Worm (Caenorhabditis elegans): ENCODE results near the gene K09C8.2.

Gene K09C8.2

DNA sequence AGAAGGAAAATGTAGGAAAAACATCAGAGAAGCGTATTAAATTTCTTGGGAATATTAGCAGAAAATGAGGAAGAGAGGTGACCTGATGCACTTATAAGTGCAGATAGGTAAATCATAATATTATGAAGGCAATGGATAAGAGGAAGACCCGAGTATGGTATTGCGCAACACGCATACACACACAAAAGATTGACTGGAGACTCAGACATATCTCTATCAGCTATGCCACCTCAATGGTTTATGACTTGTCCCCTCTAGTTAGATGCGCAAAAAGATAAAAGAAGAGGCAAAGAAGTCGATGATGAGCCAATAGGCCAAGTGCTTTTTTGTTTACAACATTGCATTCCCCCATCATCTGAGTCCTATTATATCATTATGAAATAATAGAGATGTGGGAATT, 27.1 kb upstream of the K09C8.2 start:
- TF ChIP-seq flt-1 (GFP tag; IDR thresholded peaks at IDR 0.05) (no peak), T22C8.4 (GFP tag; IDR thresholded peaks at IDR 0.05) (no peak), med-1 (GFP tag; optimal IDR thresholded peaks at IDR 0.05; ENCODE audit: insufficient read depth) (no peak), klf-2 (GFP tag; conservative IDR thresholded peaks at IDR 0.05) (no peak), tab-1 (GFP tag; IDR thresholded peaks at IDR 0.05) (no peak), ztf-23 (GFP tag; IDR thresholded peaks at IDR 0.05) (no peak), ztf-29 (GFP tag; IDR thresholded peaks at IDR 0.05) (no peak), cog-1 (tag; optimal IDR thresholded peaks at IDR 0.05) (no peak), ref-1 (GFP tag; conservative IDR thresholded peaks at IDR 0.05) (no peak)

DNA sequence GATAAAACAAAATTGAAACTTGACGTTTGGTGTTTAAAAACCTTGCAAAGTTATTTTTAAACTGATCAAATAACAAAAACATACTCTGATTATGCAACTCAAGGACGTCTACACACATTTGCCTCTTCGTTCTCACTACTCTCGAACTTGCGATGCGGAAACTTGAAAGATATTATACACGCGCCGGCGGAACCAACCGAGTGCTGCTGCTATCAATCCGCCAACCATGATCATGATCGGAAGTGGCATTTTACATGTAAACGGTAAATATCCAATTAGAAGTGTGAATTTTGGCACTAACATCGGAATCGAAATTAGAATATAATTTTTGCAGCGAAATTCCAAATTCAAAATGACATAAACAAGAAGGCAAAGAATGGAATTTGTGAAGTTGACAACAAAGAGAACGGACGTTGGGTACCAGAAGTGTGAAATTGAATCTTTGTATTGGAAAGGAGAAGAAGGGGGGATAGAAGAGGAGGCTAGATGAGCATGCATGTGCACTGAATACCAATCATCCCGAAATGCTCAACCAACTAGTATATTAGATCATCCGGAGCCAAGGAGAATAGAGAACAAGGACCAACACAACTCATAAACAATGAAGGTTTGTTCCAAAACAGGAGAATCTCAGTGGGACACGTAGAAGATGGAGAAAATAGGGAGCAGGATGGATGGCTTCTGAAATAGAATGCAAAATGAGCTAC, 25.8 kb upstream of the K09C8.2 start:
- no peak for TF ChIP-seq ref-1 (GFP tag; conservative IDR thresholded peaks at IDR 0.05)
- no peak for TF ChIP-seq ztf-29 (GFP tag; IDR thresholded peaks at IDR 0.05)
- no peak for TF ChIP-seq T22C8.4 (GFP tag; IDR thresholded peaks at IDR 0.05)
- no peak for TF ChIP-seq ztf-23 (GFP tag; IDR thresholded peaks at IDR 0.05)
- TF ChIP-seq tab-1 (GFP tag; IDR thresholded peaks at IDR 0.05) = no peak
- TF ChIP-seq cog-1 (tag; optimal IDR thresholded peaks at IDR 0.05) = no peak
- TF ChIP-seq klf-2 (GFP tag; conservative IDR thresholded peaks at IDR 0.05) = no peak
- TF ChIP-seq med-1 (GFP tag; optimal IDR thresholded peaks at IDR 0.05; ENCODE audit: insufficient read depth) = no peak
- no peak for TF ChIP-seq flt-1 (GFP tag; IDR thresholded peaks at IDR 0.05)

DNA sequence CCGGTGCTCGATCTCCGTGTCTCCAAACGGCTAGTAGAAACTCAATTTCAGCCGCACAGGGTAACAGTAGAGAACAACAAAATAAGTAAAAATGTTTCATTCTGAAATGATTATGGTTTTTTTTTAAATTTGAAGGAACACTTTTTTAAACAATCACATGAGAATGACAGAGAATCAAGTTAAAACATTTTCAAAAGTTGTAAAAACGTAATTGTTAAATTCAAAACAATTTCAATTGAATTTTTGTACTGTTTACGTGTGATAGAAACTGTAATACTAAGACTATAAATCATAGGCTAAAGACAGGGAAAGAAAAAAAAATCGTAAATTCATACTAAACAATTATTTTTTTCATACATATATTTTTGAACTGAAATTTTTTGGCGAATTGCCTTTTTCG, 18.0 kb upstream of the K09C8.2 start, which contains the start of gene pho-7:
TSS of gene pho-7 (minus strand) at position 101 of the 400 bp plus-strand sequence.
- TF ChIP-seq tab-1 (GFP tag; IDR thresholded peaks at IDR 0.05) (no peak), ref-1 (GFP tag; conservative IDR thresholded peaks at IDR 0.05) (no peak), klf-2 (GFP tag; conservative IDR thresholded peaks at IDR 0.05) (no peak), med-1 (GFP tag; optimal IDR thresholded peaks at IDR 0.05; ENCODE audit: insufficient read depth) (no peak), ztf-29 (GFP tag; IDR thresholded peaks at IDR 0.05) (no peak), T22C8.4 (GFP tag; IDR thresholded peaks at IDR 0.05) (no peak), ztf-23 (GFP tag; IDR thresholded peaks at IDR 0.05) (no peak), flt-1 (GFP tag; IDR thresholded peaks at IDR 0.05) (no peak), cog-1 (tag; optimal IDR thresholded peaks at IDR 0.05) (no peak)

DNA sequence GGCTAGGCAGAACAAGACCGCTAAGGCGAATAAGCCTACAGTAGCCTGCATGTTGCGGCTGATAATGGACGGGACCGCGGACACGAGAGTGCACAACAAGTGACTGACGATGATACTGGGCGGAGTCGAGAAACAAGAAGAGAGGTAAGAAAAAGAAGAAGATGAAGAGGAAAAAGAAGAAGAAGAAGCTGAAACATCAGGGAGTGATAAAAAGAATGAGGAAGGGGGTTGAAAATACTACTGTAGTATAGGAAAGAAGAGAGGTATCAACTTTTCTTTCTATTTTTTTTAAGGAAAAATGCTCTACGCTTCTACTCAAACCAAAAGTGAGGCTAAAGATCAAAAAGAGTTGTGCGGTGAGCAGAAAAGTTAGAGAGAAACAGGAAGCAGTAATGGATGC, 10.4 kb upstream of the K09C8.2 start, which contains the start of gene T21B6.3:
TSS of gene T21B6.3 (minus strand) at position 101 of the 400 bp plus-strand sequence.
- no peak for TF ChIP-seq ztf-23 (GFP tag; IDR thresholded peaks at IDR 0.05)
- no peak for TF ChIP-seq klf-2 (GFP tag; conservative IDR thresholded peaks at IDR 0.05)
- TF ChIP-seq ztf-29 (GFP tag; IDR thresholded peaks at IDR 0.05) = no peak
- TF ChIP-seq med-1 (GFP tag; optimal IDR thresholded peaks at IDR 0.05; ENCODE audit: insufficient read depth) = no peak

ce11 chrX:10951168-10951567, 8.1 kb upstream of the K09C8.2 start, which contains the start of gene K09C8.7:
Gene K09C8.7 (minus strand): TSS chrX:10951393.
- TF ChIP-seq ztf-29 (GFP tag; IDR thresholded peaks at IDR 0.05) (no peak), ztf-23 (GFP tag; IDR thresholded peaks at IDR 0.05) (no peak), klf-2 (GFP tag; conservative IDR thresholded peaks at IDR 0.05) (no peak), flt-1 (GFP tag; IDR thresholded peaks at IDR 0.05) (no peak), med-1 (GFP tag; optimal IDR thresholded peaks at IDR 0.05; ENCODE audit: insufficient read depth) (no peak), tab-1 (GFP tag; IDR thresholded peaks at IDR 0.05) (no peak), T22C8.4 (GFP tag; IDR thresholded peaks at IDR 0.05) (no peak), cog-1 (tag; optimal IDR thresholded peaks at IDR 0.05) (no peak), ref-1 (GFP tag; conservative IDR thresholded peaks at IDR 0.05) (no peak)

- TF ChIP-seq flt-1 (GFP tag; IDR thresholded peaks at IDR 0.05) (no peak), tab-1 (GFP tag; IDR thresholded peaks at IDR 0.05) (no peak), klf-2 (GFP tag; conservative IDR thresholded peaks at IDR 0.05) (no peak), ztf-29 (GFP tag; IDR thresholded peaks at IDR 0.05) (no peak), med-1 (GFP tag; optimal IDR thresholded peaks at IDR 0.05; ENCODE audit: insufficient read depth) (no peak), ztf-23 (GFP tag; IDR thresholded peaks at IDR 0.05) (no peak), cog-1 (tag; optimal IDR thresholded peaks at IDR 0.05) (no peak), T22C8.4 (GFP tag; IDR thresholded peaks at IDR 0.05) (no peak), ref-1 (GFP tag; conservative IDR thresholded peaks at IDR 0.05) (no peak)
Observed at ce11 chrX:10951922-10952321, 7.3 kb upstream of the K09C8.2 start.

DNA sequence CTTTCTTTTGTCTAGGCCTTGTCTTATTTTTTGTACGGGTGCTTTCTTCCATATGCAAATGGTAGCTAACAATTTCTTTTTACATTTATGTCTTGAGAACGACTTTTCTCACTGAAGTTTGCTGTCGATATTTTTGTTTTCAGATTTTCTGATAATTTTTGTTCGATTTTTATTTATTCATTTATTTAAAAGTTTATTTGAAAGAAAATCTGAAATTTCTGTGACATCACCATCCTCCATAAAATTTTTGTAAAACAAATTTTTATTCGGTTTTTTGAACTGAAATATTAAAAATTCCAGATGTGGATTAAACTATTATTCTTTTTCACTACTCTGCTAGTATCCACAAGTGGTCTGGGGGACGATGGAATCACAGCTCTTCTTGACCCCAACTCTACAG, 5.4 kb upstream of the K09C8.2 start, which contains the start of gene pbo-4:
TSS of gene pbo-4 (plus strand) at position 301 of the 400 bp plus-strand sequence.
- no peak for TF ChIP-seq klf-2 (GFP tag; conservative IDR thresholded peaks at IDR 0.05)
- TF ChIP-seq ztf-29 (GFP tag; IDR thresholded peaks at IDR 0.05) = no peak
- TF ChIP-seq T22C8.4 (GFP tag; IDR thresholded peaks at IDR 0.05) = no peak
- no peak for TF ChIP-seq ref-1 (GFP tag; conservative IDR thresholded peaks at IDR 0.05)
- TF ChIP-seq med-1 (GFP tag; optimal IDR thresholded peaks at IDR 0.05; ENCODE audit: insufficient read depth) = no peak
- no peak for TF ChIP-seq tab-1 (GFP tag; IDR thresholded peaks at IDR 0.05)
- TF ChIP-seq flt-1 (GFP tag; IDR thresholded peaks at IDR 0.05) = no peak
- no peak for TF ChIP-seq ztf-23 (GFP tag; IDR thresholded peaks at IDR 0.05)
- no peak for TF ChIP-seq cog-1 (tag; optimal IDR thresholded peaks at IDR 0.05)

- TF ChIP-seq ref-1 (GFP tag; conservative IDR thresholded peaks at IDR 0.05) = no peak
- no peak for TF ChIP-seq ztf-29 (GFP tag; IDR thresholded peaks at IDR 0.05)
- TF ChIP-seq T22C8.4 (GFP tag; IDR thresholded peaks at IDR 0.05) = no peak
- no peak for TF ChIP-seq tab-1 (GFP tag; IDR thresholded peaks at IDR 0.05)
- no peak for TF ChIP-seq flt-1 (GFP tag; IDR thresholded peaks at IDR 0.05)
- no peak for TF ChIP-seq cog-1 (tag; optimal IDR thresholded peaks at IDR 0.05)
- TF ChIP-seq med-1 (GFP tag; optimal IDR thresholded peaks at IDR 0.05; ENCODE audit: insufficient read depth) = no peak
- TF ChIP-seq ztf-23 (GFP tag; IDR thresholded peaks at IDR 0.05) = no peak
- TF ChIP-seq klf-2 (GFP tag; conservative IDR thresholded peaks at IDR 0.05) = no peak
Observed at ce11 chrX:10956972-10957678, 2.1 kb upstream of the K09C8.2 start.

DNA sequence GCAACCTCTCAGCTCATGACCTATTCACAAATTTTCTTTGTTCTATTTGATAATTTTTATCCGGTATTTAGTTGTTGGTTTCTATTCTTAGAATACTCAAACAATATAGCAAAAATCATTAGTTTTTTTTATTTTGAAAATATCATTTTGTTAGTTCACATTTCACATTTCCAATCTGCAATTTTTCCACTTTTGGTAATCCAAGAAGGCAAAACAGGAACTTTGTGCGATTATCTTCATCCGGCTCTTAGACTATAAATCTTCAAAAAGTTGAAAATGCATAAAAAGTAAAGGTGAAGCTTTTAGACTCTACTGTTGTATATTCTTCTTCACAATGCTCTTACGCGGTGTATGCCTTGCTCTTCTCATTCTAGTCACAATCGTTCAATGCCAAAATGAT, 809 bp upstream of the K09C8.2 start, which contains the start of gene nlp-19:
TSS of gene nlp-19 (plus strand) at position 301 of the 400 bp plus-strand sequence.
- TF ChIP-seq flt-1 (GFP tag; IDR thresholded peaks at IDR 0.05) (no peak), med-1 (GFP tag; optimal IDR thresholded peaks at IDR 0.05; ENCODE audit: insufficient read depth) (no peak), ztf-29 (GFP tag; IDR thresholded peaks at IDR 0.05) (no peak), ref-1 (GFP tag; conservative IDR thresholded peaks at IDR 0.05) (no peak), T22C8.4 (GFP tag; IDR thresholded peaks at IDR 0.05) (no peak), ztf-23 (GFP tag; IDR thresholded peaks at IDR 0.05) (no peak), cog-1 (tag; optimal IDR thresholded peaks at IDR 0.05) (no peak), tab-1 (GFP tag; IDR thresholded peaks at IDR 0.05) (no peak), klf-2 (GFP tag; conservative IDR thresholded peaks at IDR 0.05) (no peak)

Measured in whole organism, midembryonic.